Worm (Caenorhabditis elegans) whole organism, early embryonic: ENCODE results near the gene F41F3.9.

Source experiments
- aly-1 ChIP-seq: sonication (generic microtip); optimal IDR thresholded peaks from 2 replicates; lab custom pipeline; 2016; ENCODE audit warnings: missing genetic modification characterization, missing compliant biosample characterization
- ama-1 ChIP-seq: fragments of 150-350 bp; optimal IDR thresholded peaks from 2 replicates; lab custom pipeline; 2014
- tbx-37 ChIP-seq: fragments of 200-800 bp; sonication (Bioruptor generic); conservative IDR thresholded peaks from 2 replicates; pipeline ENCODE4 v1.3.6; 2022; ENCODE audit warnings: missing genetic modification reagents, missing genetic modification characterization, missing compliant biosample characterization

DNA sequence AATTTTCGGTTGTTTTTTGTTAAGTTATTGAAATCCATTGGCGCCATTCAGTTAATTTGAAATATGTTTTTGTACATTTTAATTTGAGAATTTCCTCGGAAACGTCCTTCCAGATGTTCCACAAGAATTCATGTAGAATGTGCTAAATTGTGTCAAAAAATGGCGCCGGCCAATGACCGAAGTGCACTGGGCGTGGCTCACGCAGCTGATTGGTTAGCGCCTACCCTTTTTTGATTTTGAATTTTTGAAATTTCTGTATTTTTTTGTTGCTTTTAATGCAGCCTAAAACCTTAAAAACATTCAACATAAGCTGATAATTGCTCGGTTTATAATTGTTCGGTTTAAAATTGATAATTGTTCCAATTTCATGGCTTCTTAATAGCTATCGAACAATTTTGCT is 21.5 kb downstream of the F41F3.9 start:
- TF ChIP-seq ama-1 (lab: Kevin White, UChicago) (no peak), tbx-37 (GFP tag; lab: Robert Waterston, UW) (no peak), aly-1 (tag; lab: Kevin White, UChicago) (no peak)
